Fruit fly (Drosophila melanogaster) whole organism, embryonic: ENCODE measurements around the gene FoxL1.

ENCODE experiments used
- CG11085 ChIP-seq: fragments of 200-800 bp; sonication (Bioruptor generic); IDR thresholded peaks from 2 replicates; pipeline ENCODE4 v1.3.6; 2022; ENCODE audit warnings: missing biosample characterization, missing genetic modification characterization
- CG11560 ChIP-seq: fragments of 200-800 bp; sonication (Bioruptor generic); IDR thresholded peaks from 3 replicates; pipeline ENCODE4 v1.3.6; 2022; ENCODE audit warnings: missing biosample characterization, missing genetic modification characterization
- CG11696 ChIP-seq: fragments of 200-800 bp; sonication (Bioruptor generic); IDR thresholded peaks from 2 replicates; pipeline ENCODE4 v1.3.6; 2022; ENCODE audit warnings: missing biosample characterization, missing genetic modification characterization
- CG12769 ChIP-seq: fragments of 200-800 bp; sonication (Bioruptor generic); optimal IDR thresholded peaks from 2 replicates; lab custom pipeline; 2019; ENCODE audit warnings: missing biosample characterization, mild to moderate bottlenecking, missing genetic modification characterization, moderate library complexity
- CG1602 ChIP-seq: fragments of 200-800 bp; sonication (Bioruptor generic); optimal IDR thresholded peaks from 3 replicates; lab custom pipeline; 2016; ENCODE audit warnings: missing biosample characterization, missing genetic modification characterization
- CG17361 ChIP-seq: fragments of 200-800 bp; sonication (Bioruptor generic); IDR thresholded peaks from 3 replicates; pipeline ENCODE4 v1.3.6; 2022; ENCODE audit warnings: missing biosample characterization, missing genetic modification characterization
- CG18011 ChIP-seq: fragments of 200-800 bp; sonication (Bioruptor generic); optimal IDR thresholded peaks from 2 replicates; lab custom pipeline; 2017; ENCODE audit warnings: missing biosample characterization, missing genetic modification characterization, mild to moderate bottlenecking, moderate library complexity, missing genotype
- CG18619 ChIP-seq: fragments of 200-800 bp; sonication (Bioruptor generic); optimal IDR thresholded peaks from 3 replicates; lab custom pipeline; 2017; ENCODE audit warnings: missing biosample characterization, mild to moderate bottlenecking, missing genetic modification characterization
- CG2129 ChIP-seq: fragments of 200-800 bp; sonication (Bioruptor generic); IDR thresholded peaks from 2 replicates; pipeline ENCODE4 v1.3.6; 2022; ENCODE audit warnings: missing biosample characterization, missing genetic modification characterization; ENCODE audit not compliant: partially characterized antibody
- CG4424 ChIP-seq: fragments of 200-800 bp; sonication (Bioruptor generic); optimal IDR thresholded peaks from 3 replicates; lab custom pipeline; 2016; ENCODE audit warnings: missing biosample characterization, missing genetic modification characterization
- CG6272 ChIP-seq: fragments of 200-800 bp; sonication (Bioruptor generic); IDR thresholded peaks from 2 replicates; pipeline ENCODE4 v1.3.6; 2022; ENCODE audit warnings: missing biosample characterization, missing genetic modification characterization
- CG6689 ChIP-seq: fragments of 200-800 bp; sonication (Bioruptor generic); IDR thresholded peaks from 2 replicates; pipeline ENCODE4 v1.3.6; 2022; ENCODE audit warnings: missing biosample characterization, missing genetic modification characterization
- CG7786 ChIP-seq: fragments of 200-800 bp; sonication (Bioruptor generic); optimal IDR thresholded peaks from 2 replicates; lab custom pipeline; 2016; ENCODE audit warnings: missing biosample characterization, missing genetic modification characterization
- CG7963 ChIP-seq: fragments of 200-800 bp; sonication (Bioruptor generic); IDR thresholded peaks from 3 replicates; pipeline ENCODE4 v1.3.6; 2022; ENCODE audit warnings: missing biosample characterization, missing genetic modification characterization; ENCODE audit not compliant: partially characterized antibody
- CG8281 ChIP-seq: fragments of 200-800 bp; sonication (Bioruptor generic); optimal IDR thresholded peaks from 2 replicates; lab custom pipeline; 2018; ENCODE audit warnings: missing biosample characterization, mild to moderate bottlenecking, missing genetic modification characterization, moderate library complexity
- CG9215 ChIP-seq: fragments of 200-800 bp; sonication (Bioruptor generic); IDR thresholded peaks from 2 replicates; pipeline ENCODE4 v1.3.6; 2022; ENCODE audit warnings: missing biosample characterization, missing genetic modification characterization
- CG9817 ChIP-seq: fragments of 200-800 bp; sonication (Bioruptor generic); optimal IDR thresholded peaks from 2 replicates; lab custom pipeline; 2018; ENCODE audit warnings: missing biosample characterization, mild to moderate bottlenecking, missing genetic modification characterization, moderate library complexity
- D ChIP-seq, 2 experiments: fragments of 200-800 bp in 1 of 2; fragments of >200 bp in 1 of 2; sonication (Bioruptor generic) in 1 of 2; optimal IDR thresholded peaks; 2 replicates in 1 of 2; 3 replicates in 1 of 2; lab custom pipeline; 2017; ENCODE audit warnings: mild to moderate bottlenecking in 1 of 2, missing biosample characterization in 1 of 2, missing genetic modification characterization in 1 of 2, missing genetic modification reagents in 1 of 2
- D19B ChIP-seq: fragments of 200-800 bp; sonication (Bioruptor generic); optimal IDR thresholded peaks from 2 replicates; lab custom pipeline; 2017; ENCODE audit warnings: missing biosample characterization, mild to moderate bottlenecking, missing genetic modification characterization
- Hand ChIP-seq: fragments of 200-800 bp; sonication (Bioruptor generic); optimal IDR thresholded peaks from 2 replicates; lab custom pipeline; 2017; ENCODE audit warnings: mild to moderate bottlenecking, missing biosample characterization, missing genetic modification reagents, missing genetic modification characterization
- Jarid2 ChIP-seq: fragments of 200-800 bp; sonication (Bioruptor generic); optimal IDR thresholded peaks from 3 replicates; lab custom pipeline; 2017; ENCODE audit warnings: mild to moderate bottlenecking, missing biosample characterization, missing genetic modification reagents, missing genetic modification characterization
- Mrtf ChIP-seq: fragments of 200-800 bp; sonication (Bioruptor generic); IDR thresholded peaks from 3 replicates; pipeline ENCODE4 v1.3.6; 2022; ENCODE audit warnings: missing biosample characterization, missing genetic modification characterization
- Myb ChIP-seq: fragments of 200-800 bp; sonication (Bioruptor generic); optimal IDR thresholded peaks from 2 replicates; lab custom pipeline; 2016; ENCODE audit warnings: missing biosample characterization, missing genetic modification characterization
- NFAT ChIP-seq: fragments of 200-800 bp; sonication (Bioruptor generic); IDR thresholded peaks from 2 replicates; pipeline ENCODE4 v1.3.6; 2022; ENCODE audit warnings: missing biosample characterization, missing genetic modification characterization
- NK7.1 ChIP-seq: fragments of 200-800 bp; sonication (Bioruptor generic); optimal IDR thresholded peaks from 3 replicates; lab custom pipeline; 2016; ENCODE audit warnings: missing biosample characterization, missing genetic modification characterization
- Nf-YA ChIP-seq: fragments of 200-800 bp; sonication (Bioruptor generic); IDR thresholded peaks from 2 replicates; pipeline ENCODE4 v1.3.6; 2022; ENCODE audit warnings: missing biosample characterization, missing genetic modification characterization
- Oli ChIP-seq: fragments of 200-800 bp; sonication (Bioruptor generic); optimal IDR thresholded peaks from 2 replicates; lab custom pipeline; 2018; ENCODE audit warnings: missing biosample characterization, mild to moderate bottlenecking, missing genetic modification characterization, moderate library complexity
- Scr ChIP-seq: fragments of 200-800 bp; sonication (Bioruptor generic); IDR thresholded peaks from 2 replicates; pipeline ENCODE4 v1.3.6; 2022; ENCODE audit warnings: missing biosample characterization, missing genetic modification characterization; ENCODE audit not compliant: partially characterized antibody
- Spps ChIP-seq: fragments of 200-800 bp; sonication (Bioruptor generic); optimal IDR thresholded peaks from 2 replicates; lab custom pipeline; 2018; ENCODE audit warnings: missing biosample characterization, mild to moderate bottlenecking, missing genetic modification characterization
- Usf ChIP-seq: fragments of 200-800 bp; sonication (Bioruptor generic); optimal IDR thresholded peaks from 2 replicates; lab custom pipeline; 2017; ENCODE audit warnings: missing genotype, missing biosample characterization, missing genetic modification characterization
- ap ChIP-seq: fragments of 200-800 bp; sonication (Bioruptor generic); IDR thresholded peaks from 2 replicates; pipeline ENCODE4 v1.3.6; 2022; ENCODE audit warnings: missing biosample characterization, missing genetic modification characterization
- az2 ChIP-seq: fragments of 200-800 bp; sonication (Bioruptor generic); optimal IDR thresholded peaks from 3 replicates; lab custom pipeline; 2016; ENCODE audit warnings: missing biosample characterization, missing genetic modification characterization
- cad ChIP-seq: fragments of >200 bp; optimal IDR thresholded peaks from 2 replicates; lab custom pipeline; 2017; ENCODE audit warnings: missing biosample characterization, missing genetic modification characterization
- caup ChIP-seq: fragments of 200-800 bp; sonication (Bioruptor generic); optimal IDR thresholded peaks from 3 replicates; lab custom pipeline; 2017; ENCODE audit warnings: missing biosample characterization, mild to moderate bottlenecking, missing genetic modification characterization, moderate library complexity; ENCODE audit not compliant: severe bottlenecking
- gsb-n ChIP-seq: fragments of 200-800 bp; sonication (Bioruptor generic); optimal IDR thresholded peaks from 3 replicates; lab custom pipeline; 2018; ENCODE audit warnings: missing biosample characterization, mild to moderate bottlenecking, missing genetic modification characterization
- jigr1 ChIP-seq: fragments of 200-800 bp; sonication (Bioruptor generic); IDR thresholded peaks from 3 replicates; pipeline ENCODE4 v1.3.6; 2022; ENCODE audit warnings: missing biosample characterization, missing genetic modification characterization
- klu ChIP-seq: fragments of 200-800 bp; sonication (Bioruptor generic); IDR thresholded peaks from 2 replicates; pipeline ENCODE4 v1.3.6; 2022; ENCODE audit warnings: missing biosample characterization, missing genetic modification characterization
- kni ChIP-seq: fragments of 200-800 bp; sonication (Bioruptor generic); optimal IDR thresholded peaks from 3 replicates; lab custom pipeline; 2017; ENCODE audit warnings: mild to moderate bottlenecking, missing biosample characterization, missing genetic modification reagents, missing genetic modification characterization
- org-1 ChIP-seq: fragments of 200-800 bp; sonication (Bioruptor generic); optimal IDR thresholded peaks from 2 replicates; lab custom pipeline; 2017; ENCODE audit warnings: missing biosample characterization, missing genetic modification characterization
- pfk ChIP-seq: fragments of 200-800 bp; sonication (Bioruptor generic); optimal IDR thresholded peaks from 2 replicates; lab custom pipeline; 2018; ENCODE audit warnings: missing biosample characterization, mild to moderate bottlenecking, missing genetic modification characterization, moderate library complexity
- pnt ChIP-seq: fragments of 200-800 bp; sonication (Bioruptor generic); optimal IDR thresholded peaks from 3 replicates; lab custom pipeline; 2016; ENCODE audit warnings: missing biosample characterization, missing genetic modification characterization
- sima ChIP-seq: fragments of 200-800 bp; sonication (Bioruptor generic); optimal IDR thresholded peaks from 2 replicates; lab custom pipeline; 2016; ENCODE audit warnings: missing biosample characterization, missing genetic modification characterization
- sr ChIP-seq: fragments of 200-800 bp; sonication (Bioruptor generic); IDR thresholded peaks from 3 replicates; pipeline ENCODE4 v1.3.6; 2022; ENCODE audit warnings: missing biosample characterization, missing genetic modification characterization
- tap ChIP-seq: fragments of 200-800 bp; optimal IDR thresholded peaks from 3 replicates; lab custom pipeline; 2019; ENCODE audit warnings: missing biosample characterization, mild to moderate bottlenecking, missing genetic modification characterization, moderate library complexity
- tll ChIP-seq, 2 experiments: fragments of 200-800 bp in 1 of 2; fragments of >200 bp in 1 of 2; sonication (Bioruptor generic) in 1 of 2; optimal IDR thresholded peaks; 2 replicates each; lab custom pipeline; 2017 to 2019; ENCODE audit warnings: missing biosample characterization in 2 of 2, missing genetic modification characterization in 2 of 2, mild to moderate bottlenecking in 1 of 2, moderate library complexity in 1 of 2
- ttk ChIP-seq: fragments of 200-800 bp; sonication (Bioruptor generic); IDR thresholded peaks from 2 replicates; pipeline ENCODE4 v2.1.2; 2022; ENCODE audit warnings: missing biosample characterization, missing genetic modification characterization
- zen2 ChIP-seq: fragments of 200-800 bp; sonication (Bioruptor generic); IDR thresholded peaks from 3 replicates; pipeline ENCODE4 v1.3.6; 2022; ENCODE audit warnings: missing biosample characterization, missing genetic modification characterization; ENCODE audit not compliant: partially characterized antibody
- zf30C ChIP-seq: fragments of 200-800 bp; sonication (Bioruptor generic); optimal IDR thresholded peaks from 3 replicates; lab custom pipeline; 2018; ENCODE audit warnings: missing biosample characterization, mild to moderate bottlenecking, missing genetic modification characterization

Gene FoxL1

DNA sequence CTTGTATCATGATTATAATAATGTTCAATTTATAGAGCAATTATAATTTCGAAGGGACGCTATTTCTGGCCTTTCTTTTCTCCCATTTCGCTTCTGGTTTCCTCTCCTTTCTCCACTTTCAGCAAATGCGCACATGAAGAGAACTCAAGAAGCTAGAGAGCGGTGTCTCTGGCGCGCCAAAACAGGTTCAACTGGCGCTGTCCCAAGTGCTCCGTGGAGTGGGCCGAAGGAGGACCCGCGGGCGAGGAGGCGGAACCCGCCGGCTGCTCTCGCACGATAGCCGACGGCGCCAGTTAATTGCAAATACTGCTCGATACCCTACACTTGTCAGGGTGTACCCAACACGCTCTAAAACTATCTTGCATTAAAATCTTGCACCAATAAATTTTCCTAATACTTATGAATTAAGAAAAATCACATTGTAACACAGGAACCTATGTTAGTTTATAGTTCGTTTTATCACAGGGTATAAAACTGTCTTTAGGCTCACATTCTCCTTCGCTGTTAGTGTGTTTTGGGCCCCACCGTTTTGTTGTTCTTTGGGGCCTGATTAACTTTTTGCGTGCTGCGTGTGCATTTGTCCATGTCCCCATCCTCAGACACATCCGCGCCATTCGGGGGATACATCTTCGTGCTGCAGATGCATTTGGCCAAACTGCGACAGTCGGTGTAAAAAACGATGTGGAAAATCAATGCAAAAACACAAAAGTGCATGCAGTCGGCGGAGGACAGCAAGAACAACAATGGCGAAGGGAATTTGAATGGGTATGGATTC, 51.7 kb downstream of the FoxL1 start (continued):
- TF ChIP-seq org-1 (peak; percentile 63), Nf-YA (GFP tag; lab: Robert Waterston, UW) (peak; percentile 91), kni (GFP tag; lab: Kevin White, UChicago) (no peak), pfk (GFP tag; lab: Kevin White, UChicago) (no peak), CG6272 (peak; percentile 78), zen2 (GFP tag; lab: Robert Waterston, UW) (no peak), CG11085 (GFP tag; lab: Robert Waterston, UW) (peak; percentile 60), NK7.1 (GFP tag; lab: Kevin White, UChicago) (peak; percentile 66), CG17361 (peak; percentile 75), CG9215 (GFP tag; lab: Robert Waterston, UW) (peak; percentile 82), ttk (GFP tag; lab: Robert Waterston, UW) (peak; percentile 91), Hand (GFP tag; lab: Kevin White, UChicago) (peak; percentile 58), zf30C (no peak), jigr1 (GFP tag; lab: Robert Waterston, UW) (peak; percentile 88; the same call in 2 of the 3 replicates), Oli (tag; lab: Kevin White, UChicago) (peak; percentile 90), az2 (peak; percentile 85), CG4424 (GFP tag; lab: Kevin White, UChicago) (peak; percentile 73), Jarid2 (GFP tag; lab: Kevin White, UChicago) (peak; percentile 47), CG18619 (GFP tag; lab: Kevin White, UChicago) (peak; percentile 80), CG7786 (peak; percentile 93), klu (GFP tag; lab: Robert Waterston, UW) (peak; percentile 79), gsb-n (tag; lab: Kevin White, UChicago) (peak; percentile 71), sr (GFP tag; lab: Robert Waterston, UW) (peak; percentile 79; the same call in 2 of the 3 replicates), CG1602 (GFP tag; lab: Kevin White, UChicago) (peak; percentile 72), caup (GFP tag; lab: Kevin White, UChicago) (peak; percentile 89), CG2129 (GFP tag; lab: Robert Waterston, UW) (no peak), CG12769 (tag; lab: Kevin White, UChicago) (peak; percentile 97), pnt (GFP tag; lab: Kevin White, UChicago) (peak; percentile 84), CG11560 (tag; lab: Robert Waterston, UW) (peak; percentile 82), tap (tag; lab: Kevin White, UChicago) (peak; percentile 85), Mrtf (GFP tag; lab: Robert Waterston, UW) (peak; percentile 90), D (optimal IDR thresholded peaks at IDR 0.05; lab: Kevin White, UChicago) (no peak), D (GFP tag; optimal IDR thresholded peaks at IDR 0.05; lab: Kevin White, UChicago) (peak; percentile 59), CG7963 (GFP tag; lab: Robert Waterston, UW) (no peak), CG11696 (GFP tag; lab: Robert Waterston, UW) (peak; percentile 71), ap (GFP tag; lab: Robert Waterston, UW) (peak; percentile 93), NFAT (GFP tag; lab: Robert Waterston, UW) (peak; percentile 87), CG9817 (tag; lab: Kevin White, UChicago) (peak; percentile 87), sima (GFP tag; lab: Kevin White, UChicago) (peak; percentile 39), Scr (GFP tag; lab: Robert Waterston, UW) (no peak), cad (no peak), Usf (GFP tag; lab: Kevin White, UChicago) (peak; percentile 80), Myb (GFP tag; lab: Kevin White, UChicago) (peak; percentile 68), D19B (GFP tag; lab: Kevin White, UChicago) (peak; percentile 98), CG18011 (GFP tag; lab: Kevin White, UChicago) (peak; percentile 68), Spps (tag; lab: Kevin White, UChicago) (peak; percentile 45), tll (GFP tag; optimal IDR thresholded peaks at IDR 0.05; lab: Kevin White, UChicago) (no peak), CG8281 (tag; lab: Kevin White, UChicago) (peak; percentile 62), CG6689 (GFP tag; lab: Robert Waterston, UW) (peak; percentile 92)
